Fruit fly (Drosophila melanogaster) whole organism, embryonic: ENCODE data around the gene CG6567.
A peak's percentile ranks its signal among the peaks of the same experiment; 100 is the strongest.

ENCODE experiments used
- Adf1 ChIP-seq: fragments of 200-800 bp; sonication (Bioruptor generic); IDR thresholded peaks from 2 replicates; pipeline ENCODE4 v1.3.6; 2022; ENCODE audit warnings: missing biosample characterization, missing genetic modification characterization
- B-H2 ChIP-seq: fragments of 200-800 bp; sonication (Bioruptor generic); optimal IDR thresholded peaks from 2 replicates; lab custom pipeline; 2018; ENCODE audit warnings: missing biosample characterization, mild to moderate bottlenecking, missing genetic modification characterization
- Bteb2 ChIP-seq: fragments of 200-800 bp; sonication (Bioruptor generic); optimal IDR thresholded peaks from 2 replicates; lab custom pipeline; 2016; ENCODE audit warnings: missing biosample characterization, missing genetic modification characterization
- CG1024 ChIP-seq: fragments of 200-800 bp; sonication (Bioruptor generic); IDR thresholded peaks from 2 replicates; pipeline ENCODE4 v1.3.6; 2022; ENCODE audit warnings: missing biosample characterization, missing genetic modification characterization
- CG10654 ChIP-seq: fragments of 200-800 bp; sonication (Bioruptor generic); optimal IDR thresholded peaks from 2 replicates; lab custom pipeline; 2016; ENCODE audit warnings: missing biosample characterization, missing genetic modification characterization
- CG12769 ChIP-seq: fragments of 200-800 bp; sonication (Bioruptor generic); optimal IDR thresholded peaks from 2 replicates; lab custom pipeline; 2019; ENCODE audit warnings: missing biosample characterization, mild to moderate bottlenecking, missing genetic modification characterization, moderate library complexity
- CG13424 ChIP-seq: fragments of 200-800 bp; sonication (Bioruptor generic); optimal IDR thresholded peaks from 2 replicates; lab custom pipeline; 2019; ENCODE audit warnings: missing biosample characterization, mild to moderate bottlenecking, missing genetic modification characterization, moderate library complexity
- CG13894 ChIP-seq: fragments of 200-800 bp; sonication (Bioruptor generic); optimal IDR thresholded peaks from 3 replicates; lab custom pipeline; 2018; ENCODE audit warnings: missing biosample characterization, mild to moderate bottlenecking, missing genetic modification characterization, moderate library complexity
- CG14710 ChIP-seq: fragments of 200-800 bp; sonication (Bioruptor generic); optimal IDR thresholded peaks from 3 replicates; lab custom pipeline; 2019; ENCODE audit warnings: missing biosample characterization, mild to moderate bottlenecking, missing genetic modification characterization, moderate library complexity
- CG15514 ChIP-seq: fragments of 200-800 bp; sonication (Bioruptor generic); optimal IDR thresholded peaks from 3 replicates; lab custom pipeline; 2017; ENCODE audit warnings: missing biosample characterization, missing genetic modification characterization, mild to moderate bottlenecking, moderate library complexity, missing genetic modification reagents
- CG15601 ChIP-seq: fragments of 200-800 bp; sonication (Bioruptor generic); optimal IDR thresholded peaks from 3 replicates; lab custom pipeline; 2019; ENCODE audit warnings: missing biosample characterization, mild to moderate bottlenecking, missing genetic modification characterization, moderate library complexity
- CG1602 ChIP-seq: fragments of 200-800 bp; sonication (Bioruptor generic); optimal IDR thresholded peaks from 3 replicates; lab custom pipeline; 2016; ENCODE audit warnings: missing biosample characterization, missing genetic modification characterization
- CG1603 ChIP-seq: fragments of 200-800 bp; sonication (Bioruptor generic); optimal IDR thresholded peaks from 2 replicates; lab custom pipeline; 2019; ENCODE audit warnings: missing biosample characterization, mild to moderate bottlenecking, missing genetic modification characterization, moderate library complexity
- CG17328 ChIP-seq: fragments of 200-800 bp; sonication (Bioruptor generic); IDR thresholded peaks from 2 replicates; pipeline ENCODE4 v1.3.6; 2022; ENCODE audit warnings: missing biosample characterization, missing genetic modification characterization
- CG30403 ChIP-seq: fragments of 200-800 bp; sonication (Bioruptor generic); optimal IDR thresholded peaks from 3 replicates; lab custom pipeline; 2016; ENCODE audit warnings: missing biosample characterization, missing genetic modification characterization
- CG3847 ChIP-seq: fragments of 200-800 bp; sonication (Bioruptor generic); IDR thresholded peaks from 2 replicates; pipeline ENCODE4 v1.3.6; 2022; ENCODE audit warnings: missing biosample characterization, missing genetic modification characterization
- CG5180 ChIP-seq: fragments of 200-800 bp; sonication (Bioruptor generic); optimal IDR thresholded peaks from 3 replicates; lab custom pipeline; 2017; ENCODE audit warnings: missing biosample characterization, missing genetic modification characterization, mild to moderate bottlenecking, moderate library complexity, missing genetic modification reagents
- CG6791 ChIP-seq: fragments of 200-800 bp; sonication (Bioruptor generic); IDR thresholded peaks from 3 replicates; pipeline ENCODE4 v1.3.6; 2022; ENCODE audit warnings: missing biosample characterization, missing genetic modification characterization; ENCODE audit not compliant: partially characterized antibody
- CG8924 ChIP-seq: fragments of 200-800 bp; optimal IDR thresholded peaks from 3 replicates; lab custom pipeline; 2019; ENCODE audit warnings: missing biosample characterization, mild to moderate bottlenecking, missing genetic modification characterization, moderate library complexity
- CG9609 ChIP-seq: fragments of 200-800 bp; sonication (Bioruptor generic); optimal IDR thresholded peaks from 3 replicates; lab custom pipeline; 2016; ENCODE audit warnings: missing biosample characterization, missing genetic modification characterization
- CHES-1-like ChIP-seq: fragments of 200-800 bp; sonication (Bioruptor generic); optimal IDR thresholded peaks from 2 replicates; lab custom pipeline; 2016; ENCODE audit warnings: missing biosample characterization, missing genetic modification characterization
- Chrac-16 ChIP-seq: fragments of 200-800 bp; sonication (Bioruptor generic); optimal IDR thresholded peaks from 3 replicates; lab custom pipeline; 2016; ENCODE audit warnings: missing biosample characterization, missing genetic modification characterization
- CoRest ChIP-seq: fragments of 200-800 bp; sonication (Bioruptor generic); optimal IDR thresholded peaks from 3 replicates; lab custom pipeline; 2018; ENCODE audit warnings: missing biosample characterization, mild to moderate bottlenecking, missing genetic modification characterization, moderate library complexity
- Dip3 ChIP-seq: fragments of 200-800 bp; sonication (Bioruptor generic); optimal IDR thresholded peaks from 3 replicates; lab custom pipeline; 2016; ENCODE audit warnings: missing biosample characterization, missing genetic modification characterization
- Doc3 ChIP-seq: fragments of 200-800 bp; sonication (Bioruptor generic); IDR thresholded peaks from 3 replicates; pipeline ENCODE4 v1.3.6; 2022; ENCODE audit warnings: missing biosample characterization, missing genetic modification characterization; ENCODE audit not compliant: partially characterized antibody
- Dp ChIP-seq: fragments of 200-800 bp; sonication (Bioruptor generic); optimal IDR thresholded peaks from 2 replicates; lab custom pipeline; 2018; ENCODE audit warnings: missing biosample characterization, mild to moderate bottlenecking, missing genetic modification characterization, moderate library complexity
- Eip74EF ChIP-seq, 2 experiments: fragments of 200-800 bp in 1 of 2; fragments of >200 bp in 1 of 2; sonication (Bioruptor generic) in 1 of 2; optimal IDR thresholded peaks; 2 replicates each; lab custom pipeline; 2017 to 2019; ENCODE audit warnings: missing biosample characterization in 2 of 2, missing genetic modification characterization in 2 of 2, mild to moderate bottlenecking in 1 of 2, moderate library complexity in 1 of 2
- MBD-R2 ChIP-seq: fragments of 200-800 bp; sonication (Bioruptor generic); IDR thresholded peaks from 2 replicates; pipeline ENCODE4 v1.3.6; 2022; ENCODE audit warnings: missing biosample characterization, missing genetic modification characterization
- Stat92E ChIP-seq, 3 experiments: fragments of >200 bp in 2 of 3; fragments of 200-800 bp in 1 of 3; sonication (Bioruptor generic) in 1 of 3; optimal IDR thresholded peaks; 2 replicates each; lab custom pipeline; 2017 to 2019; ENCODE audit warnings: missing biosample characterization in 3 of 3, missing genetic modification characterization in 3 of 3, mild to moderate bottlenecking in 1 of 3, moderate library complexity in 1 of 3
- TFAM ChIP-seq: fragments of 200-800 bp; sonication (Bioruptor generic); optimal IDR thresholded peaks from 2 replicates; lab custom pipeline; 2017; ENCODE audit warnings: missing biosample characterization, missing genetic modification characterization, inconsistent platforms
- Vsx1 ChIP-seq: fragments of 200-800 bp; sonication (Bioruptor generic); optimal IDR thresholded peaks from 2 replicates; lab custom pipeline; 2017; ENCODE audit warnings: missing biosample characterization, mild to moderate bottlenecking, missing genetic modification characterization, missing genetic modification reagents
- bcd ChIP-seq: fragments of 200-800 bp; sonication (Bioruptor generic); optimal IDR thresholded peaks from 2 replicates; lab custom pipeline; 2017; ENCODE audit warnings: missing biosample characterization, mild to moderate bottlenecking, missing genetic modification characterization
- crc ChIP-seq: fragments of 200-800 bp; sonication (Bioruptor generic); optimal IDR thresholded peaks from 2 replicates; lab custom pipeline; 2016; ENCODE audit warnings: missing biosample characterization, missing genetic modification characterization
- dan ChIP-seq: fragments of 200-800 bp; sonication (Bioruptor generic); IDR thresholded peaks from 2 replicates; pipeline ENCODE4 v1.3.6; 2022; ENCODE audit warnings: missing biosample characterization, missing genetic modification characterization
- dimm ChIP-seq: fragments of 200-800 bp; sonication (Bioruptor generic); IDR thresholded peaks from 2 replicates; pipeline ENCODE4 v1.3.6; 2022; ENCODE audit warnings: missing biosample characterization, missing genetic modification characterization
- hb ChIP-seq: fragments of 200-800 bp; sonication (Bioruptor generic); IDR thresholded peaks from 3 replicates; pipeline ENCODE4 v1.3.6; 2022; ENCODE audit warnings: missing biosample characterization, missing genetic modification characterization; ENCODE audit not compliant: partially characterized antibody
- lilli ChIP-seq: fragments of 200-800 bp; sonication (Bioruptor generic); optimal IDR thresholded peaks from 3 replicates; lab custom pipeline; 2016; ENCODE audit warnings: missing biosample characterization, missing genetic modification characterization
- nmo ChIP-seq: fragments of 200-800 bp; sonication (Bioruptor generic); optimal IDR thresholded peaks from 2 replicates; lab custom pipeline; 2018; ENCODE audit warnings: missing biosample characterization, mild to moderate bottlenecking, missing genetic modification characterization, moderate library complexity
- prd ChIP-seq, 3 experiments: fragments of >200 bp in 2 of 3; fragments of 200-800 bp in 1 of 3; sonication (Bioruptor generic) in 1 of 3; optimal IDR thresholded peaks in 2 of 3; IDR thresholded peaks in 1 of 3; 2 replicates in 2 of 3; 3 replicates in 1 of 3; pipeline versions ENCODE4 v1.3.6 to Lab custom; 2017 to 2022; ENCODE audit warnings: missing biosample characterization in 1 of 3, missing genetic modification characterization in 1 of 3
- pum ChIP-seq: fragments of 200-800 bp; sonication (Bioruptor generic); optimal IDR thresholded peaks from 2 replicates; lab custom pipeline; 2016; ENCODE audit warnings: missing biosample characterization, missing genetic modification characterization
- pzg ChIP-seq: fragments of 200-800 bp; sonication (Bioruptor generic); optimal IDR thresholded peaks from 3 replicates; lab custom pipeline; 2018; ENCODE audit warnings: missing biosample characterization, mild to moderate bottlenecking, missing genetic modification characterization, moderate library complexity
- sug ChIP-seq: fragments of 200-800 bp; optimal IDR thresholded peaks from 2 replicates; lab custom pipeline; 2019; ENCODE audit warnings: missing biosample characterization, mild to moderate bottlenecking, missing genetic modification characterization, moderate library complexity
- tin ChIP-seq: fragments of 200-800 bp; sonication (Bioruptor generic); optimal IDR thresholded peaks from 3 replicates; lab custom pipeline; 2016; ENCODE audit warnings: missing biosample characterization, missing genetic modification characterization
- tx ChIP-seq: fragments of 200-800 bp; sonication (Bioruptor generic); optimal IDR thresholded peaks from 2 replicates; lab custom pipeline; 2016; ENCODE audit warnings: missing biosample characterization, missing genetic modification characterization
- unc-4 ChIP-seq: fragments of 200-800 bp; sonication (Bioruptor generic); IDR thresholded peaks from 2 replicates; pipeline ENCODE4 v1.3.6; 2022; ENCODE audit warnings: missing biosample characterization, missing genetic modification characterization; ENCODE audit not compliant: partially characterized antibody
- unpg ChIP-seq: fragments of 200-800 bp; sonication (Bioruptor generic); optimal IDR thresholded peaks from 3 replicates; lab custom pipeline; 2018; ENCODE audit warnings: missing biosample characterization, mild to moderate bottlenecking, missing genetic modification characterization, moderate library complexity
- zen ChIP-seq: fragments of 200-800 bp; sonication (Bioruptor generic); optimal IDR thresholded peaks from 3 replicates; lab custom pipeline; 2018; ENCODE audit warnings: missing biosample characterization, mild to moderate bottlenecking, missing genetic modification characterization, moderate library complexity

CG6567 gene

dm6 chr3R:10881824-10882559, 27.7 kb upstream of the CG6567 start, which contains the start of gene Tpc1 (continued):
- TF ChIP-seq dimm (GFP tag; lab: Robert Waterston, UW) (no peak), CG13894 (tag; lab: Kevin White, UChicago) (peak; percentile 35), CG13424 (tag; lab: Kevin White, UChicago) (peak; percentile 41), unc-4 (GFP tag; lab: Robert Waterston, UW) (peak; percentile 94), CHES-1-like (GFP tag; lab: Kevin White, UChicago) (peak; percentile 44), Bteb2 (GFP tag; lab: Kevin White, UChicago) (peak; percentile 15), CG30403 (peak; percentile 57), crc (GFP tag; lab: Kevin White, UChicago) (no peak), CG12769 (tag; lab: Kevin White, UChicago) (peak; percentile 49), CG1024 (GFP tag; lab: Robert Waterston, UW) (0 out of 2 replicates have a peak, but pooled peaks have one; percentile 18), tin (GFP tag; lab: Kevin White, UChicago) (peak; percentile 5), CG3847 (peak; percentile 49; the same call in 1 of the 2 replicates), CG6791 (GFP tag; lab: Robert Waterston, UW) (peak; percentile 70), Dp (GFP tag; lab: Kevin White, UChicago) (peak; percentile 89), bcd (GFP tag; lab: Kevin White, UChicago) (peak; percentile 20), TFAM (GFP tag; lab: Kevin White, UChicago) (no peak), prd (optimal IDR thresholded peaks at IDR 0.05; lab: Kevin White, UChicago) (no peak), prd (GFP tag; IDR thresholded peaks at IDR 0.05; lab: Robert Waterston, UW) (peak; percentile 29; the same call in 1 of the 3 replicates), CG15601 (peak; percentile 48), nmo (peak; percentile 65), pzg (GFP tag; lab: Kevin White, UChicago) (peak; percentile 69), lilli (GFP tag; lab: Kevin White, UChicago) (peak; percentile 74), B-H2 (peak; percentile 39), CG10654 (GFP tag; lab: Kevin White, UChicago) (peak; percentile 7), Doc3 (GFP tag; lab: Robert Waterston, UW) (peak; percentile 90), CG15514 (peak; percentile 58), CG14710 (peak; percentile 62), Vsx1 (GFP tag; lab: Kevin White, UChicago) (no peak), Adf1 (GFP tag; lab: Robert Waterston, UW) (peak; percentile 46; the same call in 1 of the 2 replicates), dan (no peak), CG1603 (tag; lab: Kevin White, UChicago) (peak; percentile 16), unpg (GFP tag; lab: Kevin White, UChicago) (peak; percentile 19), CG5180 (GFP tag; lab: Kevin White, UChicago) (peak; percentile 94), CG17328 (no peak), tx (GFP tag; lab: Kevin White, UChicago) (peak; percentile 26), Chrac-16 (GFP tag; lab: Kevin White, UChicago) (peak; percentile 24), zen (peak; percentile 48), Stat92E (GFP tag; optimal IDR thresholded peaks at IDR 0.05; lab: Kevin White, UChicago) (peak in 1 of 3 experiments; percentile 54), Eip74EF (GFP tag; optimal IDR thresholded peaks at IDR 0.05; lab: Kevin White, UChicago) (peak in 1 of 2 experiments; percentile 55), hb (GFP tag; lab: Robert Waterston, UW) (peak; percentile 71), CoRest (tag; lab: Kevin White, UChicago) (peak; percentile 62), CG8924 (peak; percentile 10), CG9609 (GFP tag; lab: Kevin White, UChicago) (peak; percentile 27), Dip3 (GFP tag; lab: Kevin White, UChicago) (peak; percentile 40), MBD-R2 (GFP tag; lab: Robert Waterston, UW) (peak; percentile 93), pum (GFP tag; lab: Kevin White, UChicago) (peak; percentile 27), CG1602 (GFP tag; lab: Kevin White, UChicago) (peak; percentile 27), sug (tag; lab: Kevin White, UChicago) (peak; percentile 65)
